Worm (Caenorhabditis elegans): ENCODE results near the gene K02E11.7.
"Not testable (repeated sequence)": the region's sequence is repeated elsewhere in the genome, so short reads cannot be mapped to it uniquely, and the experiment has no call there.

The K02E11.7 gene

ce11 chrV:14230788-14231583, 23.1 kb downstream of the K02E11.7 start:
- TF ChIP-seq dao-5 (tag; optimal IDR thresholded peaks at IDR 0.05) (no peak), him-1 (tag; optimal IDR thresholded peaks at IDR 0.05) (no peak), W03F9.2 (tag; optimal IDR thresholded peaks at IDR 0.05) (no peak)

ce11 chrV:14226373-14226772, 27.7 kb downstream of the K02E11.7 start, which contains the start of gene nep-21:
Gene nep-21, minus strand, starts transcription at chrV:14226473.
- no peak for TF ChIP-seq W03F9.2 (tag; optimal IDR thresholded peaks at IDR 0.05)
- no peak for TF ChIP-seq dao-5 (tag; optimal IDR thresholded peaks at IDR 0.05)
- no peak for TF ChIP-seq him-1 (tag; optimal IDR thresholded peaks at IDR 0.05)

- no peak for TF ChIP-seq dao-5 (tag; optimal IDR thresholded peaks at IDR 0.05)
- no peak for TF ChIP-seq W03F9.2 (tag; optimal IDR thresholded peaks at IDR 0.05)
- no peak for TF ChIP-seq him-1 (tag; optimal IDR thresholded peaks at IDR 0.05)
Observed at ce11 chrV:14223141-14223540, 31.0 kb downstream of the K02E11.7 start.

ce11 chrV:14215106-14215505, 39.0 kb downstream of the K02E11.7 start, which contains the start of gene T16A9.5:
Gene T16A9.5, minus strand, starts transcription at chrV:14215206.
- TF ChIP-seq him-1 (tag; optimal IDR thresholded peaks at IDR 0.05) (no peak), W03F9.2 (tag; optimal IDR thresholded peaks at IDR 0.05) (no peak), dao-5 (tag; optimal IDR thresholded peaks at IDR 0.05) (no peak)

ce11 chrV:14212813-14213212, 41.3 kb downstream of the K02E11.7 start:
- TF ChIP-seq him-1 (tag; optimal IDR thresholded peaks at IDR 0.05) (no peak), dao-5 (tag; optimal IDR thresholded peaks at IDR 0.05) (no peak), W03F9.2 (tag; optimal IDR thresholded peaks at IDR 0.05) (no peak)

ce11 chrV:14210743-14211142, 43.4 kb downstream of the K02E11.7 start, which contains the start of gene str-230:
Gene str-230, minus strand, starts transcription at chrV:14210843.
- no peak for TF ChIP-seq dao-5 (tag; optimal IDR thresholded peaks at IDR 0.05)
- TF ChIP-seq him-1 (tag; optimal IDR thresholded peaks at IDR 0.05), result no peak
- TF ChIP-seq W03F9.2 (tag; optimal IDR thresholded peaks at IDR 0.05), result no peak

ce11 chrV:14205214-14205613, 48.9 kb downstream of the K02E11.7 start, which contains the start of gene T16A9.3:
Gene T16A9.3, plus strand, starts transcription at chrV:14205514.
- TF ChIP-seq W03F9.2, him-1, dao-5 (tag; optimal IDR thresholded peaks at IDR 0.05): not testable (repeated sequence)
